Worm (Caenorhabditis elegans) whole organism, L4/young adult: ENCODE measurements around the gene F53E10.1.

Experiments
- W03F9.2 ChIP-seq: fragments of 150-350 bp; optimal IDR thresholded peaks from 2 replicates; lab custom pipeline; 2014; ENCODE audit warnings: missing biosample characterization, missing genetic modification characterization
- dao-5 ChIP-seq: sonication (generic microtip); optimal IDR thresholded peaks from 2 replicates; lab custom pipeline; 2016; ENCODE audit warnings: missing genotype, missing genetic modification characterization, moderate library complexity, missing compliant biosample characterization
- him-1 ChIP-seq: sonication (generic microtip); optimal IDR thresholded peaks from 2 replicates; lab custom pipeline; 2016; ENCODE audit warnings: missing genotype, missing genetic modification reagents, missing genetic modification characterization, missing compliant biosample characterization

Gene F53E10.1

DNA sequence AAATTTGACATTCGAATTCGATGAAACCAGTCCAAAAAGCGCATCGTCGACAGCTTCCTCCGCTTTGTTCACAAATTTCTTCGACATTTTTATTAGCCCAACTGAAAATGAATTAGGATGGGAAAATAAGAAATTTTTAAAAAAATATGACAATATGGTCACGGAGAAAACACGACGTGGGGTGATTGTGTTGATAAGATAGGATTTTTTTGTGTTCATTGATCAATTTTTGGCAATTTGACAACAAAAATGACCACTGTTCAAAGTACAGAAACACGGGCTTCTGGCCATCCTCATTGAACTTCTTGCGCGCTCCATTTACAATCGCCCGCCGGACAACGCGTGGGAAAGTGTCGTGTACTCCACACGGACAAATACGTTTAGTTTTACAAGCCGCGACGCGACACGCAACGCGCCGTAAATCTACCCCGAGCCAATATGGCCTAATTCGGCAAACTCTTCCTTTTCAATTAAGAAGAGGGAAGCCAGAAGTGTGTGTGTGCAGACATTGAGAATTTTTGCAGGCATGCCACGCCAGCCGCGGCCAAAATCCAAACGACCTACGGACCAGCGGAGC, 37.5 kb downstream of the F53E10.1 start, which contains the start of the genes W02H5.8 and angl-1:
Gene W02H5.8 (minus strand): TSS at position 101 of the 577 bp plus-strand sequence.
Gene angl-1 (plus strand): TSS at position 527 of the 577 bp plus-strand sequence.
- TF ChIP-seq dao-5 (tag; lab: Kevin White, UChicago) (no peak), him-1 (tag; lab: Kevin White, UChicago) (no peak), W03F9.2 (no peak)

- no peak for TF ChIP-seq W03F9.2
- no peak for TF ChIP-seq him-1 (tag; lab: Kevin White, UChicago)
- TF ChIP-seq dao-5 (tag; lab: Kevin White, UChicago), result no peak
Measured at ce11 chrV:2656159-2656558, 41.0 kb downstream of the F53E10.1 start.

DNA sequence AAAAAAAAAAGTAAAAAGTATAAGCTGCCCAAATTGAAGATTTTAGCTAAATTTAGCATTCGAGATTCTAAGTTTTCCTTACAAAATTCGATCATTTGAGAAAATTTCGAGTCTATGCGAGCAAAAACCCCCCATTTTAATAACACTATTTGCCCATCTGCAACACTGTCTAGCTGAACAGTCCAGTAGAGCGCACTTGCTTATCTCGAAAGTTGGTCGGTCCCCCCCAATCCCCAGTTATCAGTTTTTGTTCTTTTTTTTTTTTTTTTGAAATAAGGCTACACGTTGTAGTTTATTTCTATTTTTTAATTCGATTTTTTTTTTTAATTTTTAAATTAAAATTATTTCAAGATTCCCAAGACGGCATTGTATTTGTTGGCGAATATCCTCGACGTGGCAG, 42.6 kb downstream of the F53E10.1 start:
- TF ChIP-seq W03F9.2 (peak; percentile 2), dao-5 (tag; lab: Kevin White, UChicago) (no peak), him-1 (tag; lab: Kevin White, UChicago) (no peak)

DNA sequence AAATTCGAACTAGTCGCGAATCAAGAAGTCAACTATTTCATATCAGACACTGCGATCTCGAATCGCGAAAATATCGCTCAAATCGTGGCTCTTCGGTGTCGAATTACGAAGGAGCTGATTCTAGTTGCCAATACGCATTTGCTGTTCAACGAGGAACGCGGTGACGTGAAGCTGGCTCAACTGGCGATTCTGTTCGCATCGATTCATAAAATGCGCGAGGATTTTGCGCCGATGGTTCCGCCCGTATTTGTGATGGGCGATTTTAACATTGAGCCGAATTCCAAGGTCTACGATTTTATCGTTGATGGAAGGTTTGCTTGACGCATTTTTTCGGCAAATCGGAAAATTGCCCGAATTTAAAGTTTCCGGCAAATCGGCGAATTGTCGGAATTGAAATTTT, 45.3 kb downstream of the F53E10.1 start:
- TF ChIP-seq him-1 (tag; lab: Kevin White, UChicago), result no peak
- no peak for TF ChIP-seq W03F9.2
- TF ChIP-seq dao-5 (tag; lab: Kevin White, UChicago), result no peak

- TF ChIP-seq him-1 (tag; lab: Kevin White, UChicago) (no peak), dao-5 (tag; lab: Kevin White, UChicago) (peak; percentile 33)
Measured at ce11 chrV:2664525-2665053, 49.5 kb downstream of the F53E10.1 start, which contains the start of gene ndx-2. Gene ndx-2 (minus strand): TSS chrV:2665003.

DNA sequence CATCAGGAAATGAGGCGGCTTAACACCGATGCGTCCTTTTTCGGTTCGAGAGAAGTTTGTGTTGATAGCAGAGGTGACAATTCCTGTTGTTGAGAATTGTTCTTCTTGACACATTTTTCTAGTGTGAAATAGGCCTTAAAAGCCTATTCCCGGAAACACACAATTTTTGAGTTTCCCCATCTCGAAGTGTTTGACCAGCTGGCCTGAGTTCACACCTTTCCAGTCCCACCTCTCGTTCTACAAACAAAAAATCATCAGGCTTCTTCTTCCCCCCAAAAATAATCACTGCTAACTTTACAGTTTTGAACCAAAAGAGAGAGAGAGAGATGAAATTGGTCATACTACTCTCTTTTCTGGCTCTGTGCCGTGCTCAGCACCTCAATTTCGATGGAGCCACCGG, 51.5 kb downstream of the F53E10.1 start, which contains the start of gene W02G9.4:
Gene W02G9.4 (plus strand): TSS at position 301 of the 400 bp plus-strand sequence.
- TF ChIP-seq W03F9.2 (no peak), dao-5 (tag; lab: Kevin White, UChicago) (no peak), him-1 (tag; lab: Kevin White, UChicago) (no peak)
